Worm (Caenorhabditis elegans): Measurements from ENCODE around the gene puf-6.
A peak's percentile ranks its signal among the peaks of the same experiment; 100 is the strongest.

DNA sequence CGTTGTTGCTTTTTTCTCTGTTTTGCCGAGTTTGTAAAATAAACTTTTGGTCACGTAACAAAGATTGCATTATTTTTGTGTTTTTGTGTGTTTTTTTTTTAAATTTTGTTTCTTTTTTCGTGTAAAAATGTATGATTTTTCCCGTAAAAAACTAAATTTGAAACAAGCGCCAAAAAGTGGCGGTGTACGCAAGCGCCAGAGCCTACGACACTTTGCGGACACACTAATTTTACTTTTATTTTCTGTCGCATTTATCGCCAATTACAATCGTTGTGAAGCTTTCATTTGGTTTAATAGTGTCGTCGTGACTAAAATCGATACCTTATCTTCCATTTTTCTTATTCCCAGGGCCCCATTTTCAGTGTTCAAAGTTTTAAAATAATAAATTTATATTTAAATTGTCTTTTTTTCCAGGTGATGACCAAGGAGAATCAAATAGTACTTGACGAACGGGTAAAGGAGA lies 40.5 kb upstream of the puf-6 start, which contains the start of the genes Y81G3A.1 and gcn-2:
- peak; percentile 97 to 98 for TF ChIP-seq lin-35 (GFP tag; optimal IDR thresholded peaks at IDR 0.05)
- TF ChIP-seq lsy-2 (tag; optimal IDR thresholded peaks at IDR 0.05): peak; percentile 64 to 76
- TF ChIP-seq egl-27 (tag; optimal IDR thresholded peaks at IDR 0.05): no peak
- TF ChIP-seq mep-1 (tag; optimal IDR thresholded peaks at IDR 0.05): no peak
- TF ChIP-seq dpl-1 (GFP tag; optimal IDR thresholded peaks at IDR 0.05): peak; percentile 95 to 97 (median 97)
- no peak for TF ChIP-seq hlh-17 (GFP tag; optimal IDR thresholded peaks at IDR 0.05; ENCODE audit: borderline replicate concordance)
- no peak for TF ChIP-seq fos-1 (tag; optimal IDR thresholded peaks at IDR 0.05)
